Fruit fly (Drosophila melanogaster): Measurements from ENCODE around the gene CG8892.
A peak's percentile ranks its signal among the peaks of the same experiment; 100 is the strongest.

- TF ChIP-seq CG34367 (tag; optimal IDR thresholded peaks at IDR 0.05) (peak; percentile 54), CG17806 (tag; optimal IDR thresholded peaks at IDR 0.05) (peak; percentile 48), CG10348 (GFP tag; IDR thresholded peaks at IDR 0.05) (peak; percentile 36; the same call in 1 of the 2 replicates), EcR (GFP tag; optimal IDR thresholded peaks at IDR 0.05) (peak; percentile 80), fd96Ca (GFP tag; IDR thresholded peaks at IDR 0.05) (peak; percentile 92), CG8301 (tag; optimal IDR thresholded peaks at IDR 0.05) (peak; percentile 78), gl (tag; optimal IDR thresholded peaks at IDR 0.05) (no peak), CG9948 (tag; optimal IDR thresholded peaks at IDR 0.05) (peak; percentile 53), CG13204 (GFP tag; optimal IDR thresholded peaks at IDR 0.05) (no peak)
Measured at dm6 chr2L:4999389-5000032, 18.1 kb upstream of the CG8892 start.
